Worm (Caenorhabditis elegans) whole organism, L3 larva: ENCODE data around the gene ZK688.10.

Experiments used
- aly-2 ChIP-seq: fragments of 150-350 bp; optimal IDR thresholded peaks from 2 replicates; lab custom pipeline; 2014; ENCODE audit warnings: missing biosample characterization, missing genetic modification characterization
- ama-1 ChIP-seq: fragments of 150-350 bp; optimal IDR thresholded peaks from 2 replicates; lab custom pipeline; 2018
- ceh-28 ChIP-seq: fragments of 150-350 bp; optimal IDR thresholded peaks from 2 replicates; lab custom pipeline; 2014; ENCODE audit warnings: missing biosample characterization, missing genetic modification reagents, missing genetic modification characterization
- ceh-82 ChIP-seq: fragments of 150-350 bp; optimal IDR thresholded peaks from 2 replicates; lab custom pipeline; 2014; ENCODE audit warnings: missing biosample characterization, missing genetic modification characterization
- daf-12 ChIP-seq: fragments of 150-350 bp; optimal IDR thresholded peaks from 2 replicates; lab custom pipeline; 2014; ENCODE audit warnings: missing biosample characterization, missing genetic modification reagents, missing genetic modification characterization
- egl-27 ChIP-seq: sonication (generic microtip); optimal IDR thresholded peaks from 4 replicates; lab custom pipeline; 2017; ENCODE audit warnings: missing biosample characterization, missing genetic modification reagents, missing genetic modification characterization
- egl-5 ChIP-seq: fragments of 150-350 bp; optimal IDR thresholded peaks from 2 replicates; lab custom pipeline; 2017; ENCODE audit warnings: missing biosample characterization, missing genetic modification reagents, missing genetic modification characterization, inconsistent platforms
- elt-1 ChIP-seq: fragments of 150-350 bp; optimal IDR thresholded peaks from 2 replicates; lab custom pipeline; 2014; ENCODE audit warnings: missing biosample characterization, missing genetic modification characterization
- elt-3 ChIP-seq, 3 experiments: fragments of 150-350 bp in 1 of 3; sonication (generic microtip) in 2 of 3; optimal IDR thresholded peaks; 2 replicates in 2 of 3; 4 replicates in 1 of 3; lab custom pipeline; 2014 to 2017; ENCODE audit warnings: missing biosample characterization in 3 of 3, missing genetic modification characterization in 3 of 3
- eor-1 ChIP-seq, 2 experiments: fragments of 150-350 bp; optimal IDR thresholded peaks; 2 replicates each; lab custom pipeline; 2014 to 2018; ENCODE audit warnings: missing biosample characterization in 2 of 2, missing genetic modification characterization in 2 of 2
- fkh-10 ChIP-seq: sonication (generic microtip); optimal IDR thresholded peaks from 2 replicates; lab custom pipeline; 2017; ENCODE audit warnings: missing biosample characterization, missing genetic modification reagents, missing genetic modification characterization
- fkh-2 ChIP-seq: fragments of 150-350 bp; optimal IDR thresholded peaks from 2 replicates; lab custom pipeline; 2014; ENCODE audit warnings: missing biosample characterization, missing genetic modification reagents, missing genetic modification characterization
- fos-1 ChIP-seq: fragments of 150-350 bp; optimal IDR thresholded peaks from 2 replicates; lab custom pipeline; 2014; ENCODE audit warnings: missing biosample characterization, missing genetic modification characterization
- hmg-11 ChIP-seq: sonication (generic microtip); optimal IDR thresholded peaks from 2 replicates; lab custom pipeline; 2016; ENCODE audit warnings: missing genetic modification characterization, missing compliant biosample characterization
- jun-1 ChIP-seq: fragments of 150-350 bp; optimal IDR thresholded peaks from 2 replicates; lab custom pipeline; 2014; ENCODE audit warnings: missing biosample characterization, missing genetic modification reagents, missing genetic modification characterization
- lin-15B ChIP-seq: fragments of 150-350 bp; optimal IDR thresholded peaks from 2 replicates; lab custom pipeline; 2014; ENCODE audit warnings: missing biosample characterization, missing genetic modification characterization
- lsy-12 ChIP-seq: sonication (generic microtip); optimal IDR thresholded peaks from 2 replicates; lab custom pipeline; 2016; ENCODE audit warnings: mild to moderate bottlenecking, missing genetic modification characterization, missing compliant biosample characterization
- mml-1 ChIP-seq: fragments of 150-350 bp; sonication (generic microtip); optimal IDR thresholded peaks from 3 replicates; lab custom pipeline; 2014; ENCODE audit warnings: missing biosample characterization, missing genetic modification characterization
- nfya-1 ChIP-seq: sonication (generic microtip); optimal IDR thresholded peaks from 2 replicates; lab custom pipeline; 2017; ENCODE audit warnings: missing genetic modification characterization, mild to moderate bottlenecking, missing compliant biosample characterization, antibody characterized with exemption, moderate library complexity; ENCODE audit not compliant: insufficient read depth
- nhr-11 ChIP-seq: fragments of 150-350 bp; optimal IDR thresholded peaks from 2 replicates; lab custom pipeline; 2014; ENCODE audit warnings: missing biosample characterization, missing genetic modification characterization
- nhr-23 ChIP-seq: fragments of 150-350 bp; optimal IDR thresholded peaks from 2 replicates; lab custom pipeline; 2014; ENCODE audit warnings: missing biosample characterization, missing genetic modification reagents, missing genetic modification characterization
- nhr-237 ChIP-seq: fragments of 150-350 bp; optimal IDR thresholded peaks from 2 replicates; lab custom pipeline; 2014; ENCODE audit warnings: missing biosample characterization, missing genetic modification characterization
- nhr-25 ChIP-seq: sonication (generic microtip); optimal IDR thresholded peaks from 2 replicates; lab custom pipeline; 2017; ENCODE audit warnings: missing biosample characterization, missing genetic modification characterization
- nhr-28 ChIP-seq: fragments of 150-350 bp; optimal IDR thresholded peaks from 2 replicates; lab custom pipeline; 2014; ENCODE audit warnings: missing biosample characterization, missing genetic modification characterization
- nhr-43 ChIP-seq: sonication (generic microtip); optimal IDR thresholded peaks from 2 replicates; lab custom pipeline; 2016; ENCODE audit warnings: mild to moderate bottlenecking, missing genetic modification characterization, missing compliant biosample characterization; ENCODE audit not compliant: poor library complexity, severe bottlenecking
- nhr-67 ChIP-seq: fragments of 150-350 bp; optimal IDR thresholded peaks from 2 replicates; lab custom pipeline; 2014; ENCODE audit warnings: missing biosample characterization, missing genetic modification characterization
- nhr-76 ChIP-seq: fragments of 150-350 bp; sonication (generic microtip); optimal IDR thresholded peaks from 5 replicates; lab custom pipeline; 2014; ENCODE audit warnings: missing biosample characterization, missing genetic modification characterization
- nhr-77 ChIP-seq: fragments of 150-350 bp; optimal IDR thresholded peaks from 2 replicates; lab custom pipeline; 2014; ENCODE audit warnings: missing biosample characterization, missing genetic modification characterization
- pha-4 ChIP-seq: fragments of 150-350 bp; optimal IDR thresholded peaks from 2 replicates; lab custom pipeline; 2014; ENCODE audit warnings: missing biosample characterization, missing genetic modification reagents, missing genetic modification characterization
- pqm-1 ChIP-seq: fragments of 150-350 bp; optimal IDR thresholded peaks from 2 replicates; lab custom pipeline; 2017; ENCODE audit warnings: missing biosample characterization, missing genetic modification characterization, inconsistent platforms
- sea-2 ChIP-seq: fragments of 150-350 bp; sonication (generic microtip); optimal IDR thresholded peaks from 4 replicates; lab custom pipeline; 2014; ENCODE audit warnings: missing biosample characterization, missing genetic modification reagents, missing genetic modification characterization
- snpc-4 ChIP-seq: fragments of 150-350 bp; optimal IDR thresholded peaks from 2 replicates; lab custom pipeline; 2014; ENCODE audit warnings: missing biosample characterization, missing genetic modification characterization
- tbx-2 ChIP-seq: sonication (generic microtip); optimal IDR thresholded peaks from 2 replicates; lab custom pipeline; 2016; ENCODE audit warnings: mild to moderate bottlenecking, missing genetic modification characterization, missing compliant biosample characterization
- unc-39 ChIP-seq: sonication (generic microtip); optimal IDR thresholded peaks from 4 replicates; lab custom pipeline; 2017; ENCODE audit warnings: missing biosample characterization, missing genetic modification characterization
- unc-62 ChIP-seq: fragments of 150-350 bp; sonication (generic microtip); optimal IDR thresholded peaks from 4 replicates; lab custom pipeline; 2014; ENCODE audit warnings: missing biosample characterization, missing genetic modification reagents, missing genetic modification characterization
- zag-1 ChIP-seq: fragments of 150-350 bp; optimal IDR thresholded peaks from 2 replicates; lab custom pipeline; 2014; ENCODE audit warnings: missing biosample characterization, missing genetic modification characterization
- ztf-11 ChIP-seq: fragments of 150-350 bp; optimal IDR thresholded peaks from 2 replicates; lab custom pipeline; 2014; ENCODE audit warnings: missing biosample characterization, missing genetic modification characterization

Gene ZK688.10

ce11 chrIII:7907515-7907914 is 10.7 kb upstream of the ZK688.10 start, which contains the start of gene pcp-5:
Gene pcp-5 (minus strand): TSS chrIII:7907615.
- no peak for TF ChIP-seq sea-2 (GFP tag; lab: Kevin White, UChicago)
- TF ChIP-seq ama-1 = no peak
- no peak for TF ChIP-seq hmg-11 (tag; lab: Kevin White, UChicago)
- TF ChIP-seq lsy-12 (tag; lab: Kevin White, UChicago) = no peak
- TF ChIP-seq nhr-23 = no peak
- no peak for TF ChIP-seq fkh-2
- TF ChIP-seq elt-3 (tag; optimal IDR thresholded peaks at IDR 0.05; lab: Kevin White, UChicago) = no peak
- no peak for TF ChIP-seq ceh-28 (tag; lab: Kevin White, UChicago)
- no peak for TF ChIP-seq egl-5 (tag; lab: Kevin White, UChicago)
- TF ChIP-seq elt-1 (tag; lab: Kevin White, UChicago) = no peak
- no peak for TF ChIP-seq nhr-76 (tag; lab: Kevin White, UChicago)
- no peak for TF ChIP-seq nhr-28 (tag; lab: Kevin White, UChicago)
- no peak for TF ChIP-seq nhr-237 (tag; lab: Kevin White, UChicago)
- no peak for TF ChIP-seq nhr-11 (tag; lab: Kevin White, UChicago)

- TF ChIP-seq aly-2 (tag; lab: Kevin White, UChicago) = no peak
- no peak for TF ChIP-seq lsy-12 (tag; lab: Kevin White, UChicago)
- no peak for TF ChIP-seq nhr-67 (tag; lab: Kevin White, UChicago)
Measured at ce11 chrIII:7903427-7903826, 6.6 kb upstream of the ZK688.10 start.

- TF ChIP-seq fkh-10 (no peak), mml-1 (tag; lab: Kevin White, UChicago) (no peak), daf-12 (tag; lab: Kevin White, UChicago) (no peak), fos-1 (tag; lab: Kevin White, UChicago) (no peak), hmg-11 (tag; lab: Kevin White, UChicago) (no peak), ceh-28 (tag; lab: Kevin White, UChicago) (no peak), sea-2 (GFP tag; lab: Kevin White, UChicago) (no peak), nfya-1 (tag; lab: Kevin White, UChicago) (no peak)
Measured at ce11 chrIII:7900733-7901132, 3.9 kb upstream of the ZK688.10 start, which contains the start of gene best-24. Gene best-24 (plus strand): TSS chrIII:7901033.

- TF ChIP-seq lin-15B (tag; lab: Kevin White, UChicago) (no peak), ceh-28 (tag; lab: Kevin White, UChicago) (peak; percentile 2), elt-3 (tag; optimal IDR thresholded peaks at IDR 0.05; lab: Kevin White, UChicago) (no peak), lsy-12 (tag; lab: Kevin White, UChicago) (no peak), nhr-43 (tag; lab: Kevin White, UChicago) (peak; percentile 57), nhr-23 (peak; percentile 71), nhr-25 (peak; percentile 12), aly-2 (tag; lab: Kevin White, UChicago) (no peak), tbx-2 (no peak), nhr-11 (tag; lab: Kevin White, UChicago) (no peak), nhr-76 (tag; lab: Kevin White, UChicago) (peak; percentile 22), zag-1 (tag; lab: Kevin White, UChicago) (no peak)
Measured at ce11 chrIII:7897733-7898132, 908 bp upstream of the ZK688.10 start.

ce11 chrIII:7894724-7895123 is 2.1 kb downstream of the ZK688.10 start, which contains the start of gene ZK688.4:
Gene ZK688.4 (plus strand): TSS chrIII:7895024.
- TF ChIP-seq unc-62 (no peak), nhr-25 (no peak), snpc-4 (no peak), pqm-1 (tag; lab: Kevin White, UChicago) (no peak), ceh-82 (tag; lab: Kevin White, UChicago) (no peak), jun-1 (tag; lab: Kevin White, UChicago) (no peak), fkh-10 (no peak), pha-4 (tag; lab: Kevin White, UChicago) (no peak), elt-1 (tag; lab: Kevin White, UChicago) (no peak), ceh-28 (tag; lab: Kevin White, UChicago) (no peak), ztf-11 (tag; lab: Kevin White, UChicago) (no peak), nfya-1 (tag; lab: Kevin White, UChicago) (no peak), egl-5 (tag; lab: Kevin White, UChicago) (no peak), unc-39 (tag; lab: Kevin White, UChicago) (no peak), egl-27 (no peak), nhr-77 (tag; lab: Kevin White, UChicago) (no peak), eor-1 (tag; optimal IDR thresholded peaks at IDR 0.05; lab: Kevin White, UChicago) (no peak), nhr-43 (tag; lab: Kevin White, UChicago) (no peak)
